Fruit fly (Drosophila melanogaster) whole organism, embryonic: ENCODE data around the gene Notum.

Experiments used
- BtbVII ChIP-seq: fragments of 200-800 bp; sonication (Bioruptor generic); optimal IDR thresholded peaks from 3 replicates; lab custom pipeline; 2017; ENCODE audit warnings: missing biosample characterization, mild to moderate bottlenecking, missing genetic modification characterization
- Bteb2 ChIP-seq: fragments of 200-800 bp; sonication (Bioruptor generic); optimal IDR thresholded peaks from 2 replicates; lab custom pipeline; 2016; ENCODE audit warnings: missing biosample characterization, missing genetic modification characterization
- C15 ChIP-seq: fragments of 200-800 bp; sonication (Bioruptor generic); IDR thresholded peaks from 3 replicates; pipeline ENCODE4 v1.3.6; 2022; ENCODE audit warnings: missing biosample characterization, missing genetic modification characterization
- CG10209 ChIP-seq: fragments of 200-800 bp; sonication (Bioruptor generic); optimal IDR thresholded peaks from 3 replicates; lab custom pipeline; 2017; ENCODE audit warnings: missing biosample characterization, mild to moderate bottlenecking, missing genetic modification characterization, missing genetic modification reagents
- CG10462 ChIP-seq: fragments of 200-800 bp; sonication (Bioruptor generic); optimal IDR thresholded peaks from 2 replicates; lab custom pipeline; 2016; ENCODE audit warnings: missing biosample characterization, missing genetic modification characterization
- CG13287 ChIP-seq: fragments of 200-800 bp; sonication (Bioruptor generic); IDR thresholded peaks from 2 replicates; pipeline ENCODE4 v1.3.6; 2022; ENCODE audit warnings: missing biosample characterization, missing genetic modification characterization; ENCODE audit not compliant: partially characterized antibody
- CG15011 ChIP-seq: fragments of 200-800 bp; sonication (Bioruptor generic); optimal IDR thresholded peaks from 3 replicates; lab custom pipeline; 2018; ENCODE audit warnings: missing biosample characterization, mild to moderate bottlenecking, missing genetic modification characterization
- CG15479 ChIP-seq: fragments of 200-800 bp; sonication (Bioruptor generic); optimal IDR thresholded peaks from 3 replicates; lab custom pipeline; 2019; ENCODE audit warnings: missing biosample characterization, mild to moderate bottlenecking, missing genetic modification characterization, moderate library complexity
- CG1602 ChIP-seq: fragments of 200-800 bp; sonication (Bioruptor generic); optimal IDR thresholded peaks from 3 replicates; lab custom pipeline; 2016; ENCODE audit warnings: missing biosample characterization, missing genetic modification characterization
- CG1603 ChIP-seq: fragments of 200-800 bp; sonication (Bioruptor generic); optimal IDR thresholded peaks from 2 replicates; lab custom pipeline; 2019; ENCODE audit warnings: missing biosample characterization, mild to moderate bottlenecking, missing genetic modification characterization, moderate library complexity
- CG18599 ChIP-seq: fragments of 200-800 bp; sonication (Bioruptor generic); optimal IDR thresholded peaks from 3 replicates; lab custom pipeline; 2017; ENCODE audit warnings: missing biosample characterization, missing genetic modification characterization, mild to moderate bottlenecking, moderate library complexity, missing genetic modification reagents
- CG30431 ChIP-seq: fragments of 200-800 bp; sonication (Bioruptor generic); optimal IDR thresholded peaks from 2 replicates; lab custom pipeline; 2017; ENCODE audit warnings: missing biosample characterization, missing genetic modification characterization
- CG31224 ChIP-seq: fragments of 200-800 bp; sonication (Bioruptor generic); IDR thresholded peaks from 2 replicates; pipeline ENCODE4 v1.3.6; 2022; ENCODE audit warnings: missing biosample characterization, missing genetic modification characterization
- CG3163 ChIP-seq: fragments of 200-800 bp; sonication (Bioruptor generic); optimal IDR thresholded peaks from 3 replicates; lab custom pipeline; 2016; ENCODE audit warnings: missing biosample characterization, missing genetic modification characterization
- CG3407 ChIP-seq: fragments of 200-800 bp; sonication (Bioruptor generic); optimal IDR thresholded peaks from 2 replicates; lab custom pipeline; 2018; ENCODE audit warnings: missing biosample characterization, mild to moderate bottlenecking, missing genetic modification characterization
- CG4424 ChIP-seq: fragments of 200-800 bp; sonication (Bioruptor generic); optimal IDR thresholded peaks from 3 replicates; lab custom pipeline; 2016; ENCODE audit warnings: missing biosample characterization, missing genetic modification characterization
- CG5245 ChIP-seq: fragments of 200-800 bp; sonication (Bioruptor generic); optimal IDR thresholded peaks from 3 replicates; lab custom pipeline; 2016; ENCODE audit warnings: missing biosample characterization, missing genetic modification characterization
- CG6689 ChIP-seq: fragments of 200-800 bp; sonication (Bioruptor generic); IDR thresholded peaks from 2 replicates; pipeline ENCODE4 v1.3.6; 2022; ENCODE audit warnings: missing biosample characterization, missing genetic modification characterization
- CG6813 ChIP-seq: fragments of 200-800 bp; sonication (Bioruptor generic); optimal IDR thresholded peaks from 2 replicates; lab custom pipeline; 2017; ENCODE audit warnings: missing biosample characterization, missing genetic modification characterization, mild to moderate bottlenecking, moderate library complexity, missing genetic modification reagents
- CG7357 ChIP-seq: fragments of 200-800 bp; sonication (Bioruptor generic); IDR thresholded peaks from 3 replicates; pipeline ENCODE4 v1.3.6; 2022; ENCODE audit warnings: missing biosample characterization, missing genetic modification characterization
- CoRest ChIP-seq: fragments of 200-800 bp; sonication (Bioruptor generic); optimal IDR thresholded peaks from 3 replicates; lab custom pipeline; 2018; ENCODE audit warnings: missing biosample characterization, mild to moderate bottlenecking, missing genetic modification characterization, moderate library complexity
- Doc2 ChIP-seq: fragments of 200-800 bp; sonication (Bioruptor generic); IDR thresholded peaks from 2 replicates; pipeline ENCODE4 v1.3.6; 2022; ENCODE audit warnings: missing biosample characterization, missing genetic modification characterization
- HmgZ ChIP-seq: fragments of 200-800 bp; sonication (Bioruptor generic); optimal IDR thresholded peaks from 2 replicates; lab custom pipeline; 2018; ENCODE audit warnings: missing biosample characterization, mild to moderate bottlenecking, missing genetic modification characterization
- Hr3 ChIP-seq: fragments of 200-800 bp; sonication (Bioruptor generic); optimal IDR thresholded peaks from 3 replicates; lab custom pipeline; 2016; ENCODE audit warnings: missing biosample characterization, missing genetic modification characterization
- Hr39 ChIP-seq: fragments of >200 bp; optimal IDR thresholded peaks from 2 replicates; lab custom pipeline; 2017
- Lim3 ChIP-seq: fragments of 200-800 bp; sonication (Bioruptor generic); IDR thresholded peaks from 2 replicates; pipeline ENCODE4 v1.3.6; 2022; ENCODE audit warnings: missing biosample characterization, missing genetic modification characterization
- Max ChIP-seq: fragments of 200-800 bp; sonication (Bioruptor generic); optimal IDR thresholded peaks from 2 replicates; lab custom pipeline; 2016; ENCODE audit warnings: missing biosample characterization, mild to moderate bottlenecking, missing genetic modification characterization
- Sry-δ ChIP-seq: fragments of 200-800 bp; sonication (Bioruptor generic); optimal IDR thresholded peaks from 2 replicates; lab custom pipeline; 2016; ENCODE audit warnings: missing biosample characterization, missing genetic modification characterization
- Vsx1 ChIP-seq: fragments of 200-800 bp; sonication (Bioruptor generic); optimal IDR thresholded peaks from 2 replicates; lab custom pipeline; 2017; ENCODE audit warnings: missing biosample characterization, mild to moderate bottlenecking, missing genetic modification characterization, missing genetic modification reagents
- ase ChIP-seq: fragments of 200-800 bp; sonication (Bioruptor generic); IDR thresholded peaks from 3 replicates; pipeline ENCODE4 v1.3.6; 2022; ENCODE audit warnings: missing biosample characterization, missing genetic modification characterization
- br ChIP-seq: fragments of >200 bp; optimal IDR thresholded peaks from 2 replicates; lab custom pipeline; 2017
- chn ChIP-seq: fragments of 200-800 bp; sonication (Bioruptor generic); optimal IDR thresholded peaks from 2 replicates; lab custom pipeline; 2016; ENCODE audit warnings: missing biosample characterization, missing genetic modification characterization
- cwo ChIP-seq: fragments of 200-800 bp; sonication (Bioruptor generic); optimal IDR thresholded peaks from 3 replicates; lab custom pipeline; 2017; ENCODE audit warnings: missing biosample characterization, missing genetic modification characterization, mild to moderate bottlenecking, moderate library complexity, missing genetic modification reagents
- da ChIP-seq: fragments of 200-800 bp; sonication (Bioruptor generic); optimal IDR thresholded peaks from 2 replicates; lab custom pipeline; 2016; ENCODE audit warnings: missing biosample characterization, missing genetic modification characterization
- dimm ChIP-seq: fragments of 200-800 bp; sonication (Bioruptor generic); IDR thresholded peaks from 2 replicates; pipeline ENCODE4 v1.3.6; 2022; ENCODE audit warnings: missing biosample characterization, missing genetic modification characterization
- dm ChIP-seq: fragments of 200-800 bp; sonication (Bioruptor generic); optimal IDR thresholded peaks from 3 replicates; lab custom pipeline; 2016; ENCODE audit warnings: missing biosample characterization, missing genetic modification characterization
- dysf ChIP-seq: fragments of 200-800 bp; sonication (Bioruptor generic); IDR thresholded peaks from 3 replicates; pipeline ENCODE4 v1.3.6; 2022; ENCODE audit warnings: missing biosample characterization, missing genetic modification characterization
- esg ChIP-seq: fragments of 200-800 bp; sonication (Bioruptor generic); conservative IDR thresholded peaks from 2 replicates; pipeline ENCODE4 v1.3.6; 2022; ENCODE audit warnings: missing biosample characterization, missing genetic modification characterization
- exex ChIP-seq: fragments of 200-800 bp; sonication (Bioruptor generic); optimal IDR thresholded peaks from 4 replicates; lab custom pipeline; 2018; ENCODE audit warnings: missing biosample characterization, mild to moderate bottlenecking, missing genetic modification characterization, moderate library complexity
- hkb ChIP-seq, 2 experiments: fragments of 200-800 bp in 1 of 2; fragments of >200 bp in 1 of 2; sonication (Bioruptor generic) in 1 of 2; IDR thresholded peaks in 1 of 2; optimal IDR thresholded peaks in 1 of 2; 2 replicates each; pipeline versions ENCODE4 v1.3.6 to Lab custom; 2017 to 2022; ENCODE audit warnings: missing biosample characterization in 1 of 2, missing genetic modification characterization in 1 of 2
- kni ChIP-seq: fragments of 200-800 bp; sonication (Bioruptor generic); optimal IDR thresholded peaks from 3 replicates; lab custom pipeline; 2017; ENCODE audit warnings: mild to moderate bottlenecking, missing biosample characterization, missing genetic modification reagents, missing genetic modification characterization
- nau ChIP-seq: fragments of 200-800 bp; sonication (Bioruptor generic); optimal IDR thresholded peaks from 3 replicates; lab custom pipeline; 2017; ENCODE audit warnings: missing biosample characterization, mild to moderate bottlenecking, missing genetic modification characterization, missing genetic modification reagents
- pan ChIP-seq, 4 experiments: fragments of >200 bp in 3 of 4; fragments of 200-800 bp in 1 of 4; sonication (Bioruptor generic) in 1 of 4; optimal IDR thresholded peaks in 3 of 4; IDR thresholded peaks in 1 of 4; 2 replicates each; pipeline versions ENCODE4 v1.3.6 to Lab custom; 2017 to 2022; ENCODE audit warnings: missing biosample characterization in 2 of 4, missing genetic modification characterization in 2 of 4, mixed read lengths in 1 of 4
- phol ChIP-seq: fragments of 200-800 bp; sonication (Bioruptor generic); optimal IDR thresholded peaks from 3 replicates; lab custom pipeline; 2018; ENCODE audit warnings: missing biosample characterization, mild to moderate bottlenecking, missing genetic modification characterization, moderate library complexity
- prd ChIP-seq, 3 experiments: fragments of >200 bp in 2 of 3; fragments of 200-800 bp in 1 of 3; sonication (Bioruptor generic) in 1 of 3; optimal IDR thresholded peaks in 2 of 3; IDR thresholded peaks in 1 of 3; 2 replicates in 2 of 3; 3 replicates in 1 of 3; pipeline versions ENCODE4 v1.3.6 to Lab custom; 2017 to 2022; ENCODE audit warnings: missing biosample characterization in 1 of 3, missing genetic modification characterization in 1 of 3
- pros ChIP-seq: fragments of 200-800 bp; sonication (Bioruptor generic); optimal IDR thresholded peaks from 3 replicates; lab custom pipeline; 2019; ENCODE audit warnings: missing biosample characterization, mild to moderate bottlenecking, missing genetic modification characterization, moderate library complexity
- rib ChIP-seq: fragments of 200-800 bp; sonication (Bioruptor generic); IDR thresholded peaks from 2 replicates; pipeline ENCODE4 v1.3.6; 2022; ENCODE audit warnings: missing biosample characterization, missing genetic modification characterization
- sr ChIP-seq: fragments of 200-800 bp; sonication (Bioruptor generic); IDR thresholded peaks from 3 replicates; pipeline ENCODE4 v1.3.6; 2022; ENCODE audit warnings: missing biosample characterization, missing genetic modification characterization
- tup ChIP-seq: fragments of 200-800 bp; sonication (Bioruptor generic); optimal IDR thresholded peaks from 2 replicates; lab custom pipeline; 2016; ENCODE audit warnings: missing biosample characterization, mild to moderate bottlenecking, missing genetic modification characterization, moderate library complexity

Gene Notum

dm6 chr3L:16001164-16001679 is 22.1 kb upstream of the Notum start (continued):
- TF ChIP-seq Doc2 (GFP tag; lab: Robert Waterston, UW) (no peak), pan (optimal IDR thresholded peaks at IDR 0.05; lab: Kevin White, UChicago) (no peak), pan (GFP tag; optimal IDR thresholded peaks at IDR 0.05 in 1 of 2, IDR thresholded peaks at IDR 0.05 in 1 of 2) (peak in 1 of 2 experiments; percentile 80), Hr39 (lab: Kevin White, UChicago) (no peak), CG5245 (GFP tag; lab: Kevin White, UChicago) (peak; percentile 34), CG1603 (tag; lab: Kevin White, UChicago) (peak; percentile 55), chn (GFP tag; lab: Kevin White, UChicago) (peak; percentile 40), dysf (GFP tag; lab: Robert Waterston, UW) (peak; percentile 85; the same call in 2 of the 3 replicates), cwo (GFP tag; lab: Kevin White, UChicago) (peak; percentile 80), CG10209 (peak; percentile 78), Lim3 (GFP tag; lab: Robert Waterston, UW) (no peak), da (peak; percentile 50), dm (GFP tag; lab: Kevin White, UChicago) (peak; percentile 28), Vsx1 (GFP tag; lab: Kevin White, UChicago) (peak; percentile 52), exex (peak; percentile 63), CG10462 (GFP tag; lab: Kevin White, UChicago) (no peak), CoRest (tag; lab: Kevin White, UChicago) (peak; percentile 83), CG15479 (no peak), ase (GFP tag; lab: Robert Waterston, UW) (no peak), hkb (optimal IDR thresholded peaks at IDR 0.05; lab: Kevin White, UChicago) (no peak), hkb (GFP tag; IDR thresholded peaks at IDR 0.05; lab: Robert Waterston, UW) (peak; percentile 62), CG6689 (GFP tag; lab: Robert Waterston, UW) (peak; percentile 78), Bteb2 (peak; percentile 67), kni (GFP tag; lab: Kevin White, UChicago) (no peak), CG3163 (GFP tag; lab: Kevin White, UChicago) (peak; percentile 42), br (lab: Kevin White, UChicago) (no peak), BtbVII (peak; percentile 82), CG15011 (GFP tag; lab: Kevin White, UChicago) (peak; percentile 8), C15 (GFP tag; lab: Robert Waterston, UW) (0 out of 3 replicates have a peak, but pooled peaks have one; percentile 58), HmgZ (peak; percentile 83), CG31224 (GFP tag; lab: Robert Waterston, UW) (peak; percentile 50; the same call in 1 of the 2 replicates), pros (GFP tag; lab: Kevin White, UChicago) (no peak), prd (optimal IDR thresholded peaks at IDR 0.05; lab: Kevin White, UChicago) (no peak), prd (GFP tag; IDR thresholded peaks at IDR 0.05; lab: Robert Waterston, UW) (peak; percentile 61), rib (GFP tag; lab: Robert Waterston, UW) (peak; percentile 63), CG13287 (GFP tag; lab: Robert Waterston, UW) (no peak), CG18599 (GFP tag; lab: Kevin White, UChicago) (peak; percentile 91), CG1602 (GFP tag; lab: Kevin White, UChicago) (peak; percentile 51), phol (tag; lab: Kevin White, UChicago) (peak; percentile 64), Sry-δ (GFP tag; lab: Kevin White, UChicago) (peak; percentile 0), sr (peak; percentile 97), CG3407 (GFP tag; lab: Kevin White, UChicago) (peak; percentile 27), Max (GFP tag; lab: Kevin White, UChicago) (peak; percentile 37), nau (GFP tag; lab: Kevin White, UChicago) (peak; percentile 58), tup (GFP tag; lab: Kevin White, UChicago) (peak; percentile 30), CG7357 (GFP tag; lab: Robert Waterston, UW) (0 out of 3 replicates have a peak, but pooled peaks have one; percentile 47), esg (GFP tag; lab: Robert Waterston, UW) (peak; percentile 60; the same call in 1 of the 2 replicates), CG6813 (GFP tag; lab: Kevin White, UChicago) (peak; percentile 31), Hr3 (GFP tag; lab: Kevin White, UChicago) (peak; percentile 55), CG30431 (GFP tag; lab: Kevin White, UChicago) (no peak), CG4424 (GFP tag; lab: Kevin White, UChicago) (peak; percentile 45), dimm (no peak)
